Worm (Caenorhabditis elegans) whole organism, mixed stage, embryonic: ENCODE data around the gene prdx-6.

ENCODE experiments used
- M03D4.4 ChIP-seq: sonication (generic microtip); optimal IDR thresholded peaks from 2 replicates; lab custom pipeline; 2017; ENCODE audit warnings: mild to moderate bottlenecking, missing genetic modification characterization, missing compliant biosample characterization
- blmp-1 ChIP-seq: fragments of 150-350 bp; optimal IDR thresholded peaks from 2 replicates; lab custom pipeline; 2014; ENCODE audit warnings: missing biosample characterization, missing genetic modification characterization
- ceh-39 ChIP-seq: fragments of 150-350 bp; optimal IDR thresholded peaks from 2 replicates; lab custom pipeline; 2014; ENCODE audit warnings: missing biosample characterization, missing genetic modification characterization
- ceh-43 ChIP-seq: fragments of 200-800 bp; sonication (Bioruptor generic); optimal IDR thresholded peaks from 2 replicates; lab custom pipeline; 2018; ENCODE audit warnings: mild to moderate bottlenecking, missing genetic modification characterization, moderate library complexity, missing compliant biosample characterization
- ces-1 ChIP-seq: fragments of 150-350 bp; optimal IDR thresholded peaks from 2 replicates; lab custom pipeline; 2014; ENCODE audit warnings: missing biosample characterization, missing genetic modification reagents, missing genetic modification characterization
- cnd-1 ChIP-seq: fragments of 200-800 bp; sonication (Bioruptor generic); optimal IDR thresholded peaks from 2 replicates; lab custom pipeline; 2018; ENCODE audit warnings: mild to moderate bottlenecking, missing genetic modification characterization, missing compliant biosample characterization
- drap-1 ChIP-seq: fragments of 200-800 bp; sonication (Bioruptor generic); optimal IDR thresholded peaks from 3 replicates; lab custom pipeline; 2018; ENCODE audit warnings: mild to moderate bottlenecking, missing genetic modification characterization, missing compliant biosample characterization
- elt-1 ChIP-seq: sonication (generic microtip); optimal IDR thresholded peaks from 2 replicates; lab custom pipeline; 2017; ENCODE audit warnings: missing genetic modification characterization, mild to moderate bottlenecking, missing compliant biosample characterization, antibody characterized with exemption, moderate library complexity, borderline replicate concordance; ENCODE audit not compliant: insufficient read depth
- elt-3 ChIP-seq: fragments of 150-350 bp; optimal IDR thresholded peaks from 2 replicates; lab custom pipeline; 2014; ENCODE audit warnings: missing biosample characterization, missing genetic modification characterization
- flh-1 ChIP-seq: fragments of 200-800 bp; sonication (Bioruptor generic); optimal IDR thresholded peaks from 2 replicates; lab custom pipeline; 2018; ENCODE audit warnings: mild to moderate bottlenecking, missing genetic modification characterization, moderate library complexity, missing compliant biosample characterization
- hlh-1 ChIP-seq: fragments of 150-350 bp; optimal IDR thresholded peaks from 2 replicates; lab custom pipeline; 2014; ENCODE audit warnings: missing biosample characterization, missing genetic modification reagents, missing genetic modification characterization
- lin-13 ChIP-seq: fragments of 150-350 bp; optimal IDR thresholded peaks from 2 replicates; lab custom pipeline; 2014; ENCODE audit warnings: missing biosample characterization, missing genetic modification characterization
- lin-32 ChIP-seq: fragments of 200-800 bp; sonication (Bioruptor generic); optimal IDR thresholded peaks from 2 replicates; lab custom pipeline; 2018; ENCODE audit warnings: mild to moderate bottlenecking, missing genetic modification characterization, missing compliant biosample characterization
- lsy-2 ChIP-seq: fragments of 150-350 bp; optimal IDR thresholded peaks from 2 replicates; lab custom pipeline; 2014; ENCODE audit warnings: missing biosample characterization, missing genetic modification characterization
- mab-5 ChIP-seq: fragments of 150-350 bp; optimal IDR thresholded peaks from 2 replicates; lab custom pipeline; 2014; ENCODE audit warnings: missing biosample characterization, missing genetic modification characterization
- mep-1 ChIP-seq: fragments of 150-350 bp; optimal IDR thresholded peaks from 2 replicates; lab custom pipeline; 2017; ENCODE audit warnings: missing biosample characterization, missing genetic modification reagents, missing genetic modification characterization, inconsistent platforms
- nhr-2 ChIP-seq: fragments of 150-350 bp; optimal IDR thresholded peaks from 2 replicates; lab custom pipeline; 2014; ENCODE audit warnings: missing biosample characterization, missing genetic modification characterization
- nhr-237 ChIP-seq: fragments of 150-350 bp; optimal IDR thresholded peaks from 2 replicates; lab custom pipeline; 2014; ENCODE audit warnings: missing biosample characterization, missing genetic modification characterization
- nhr-28 ChIP-seq: fragments of 150-350 bp; optimal IDR thresholded peaks from 2 replicates; lab custom pipeline; 2014; ENCODE audit warnings: missing biosample characterization, missing genetic modification characterization
- nhr-76 ChIP-seq: sonication (generic microtip); optimal IDR thresholded peaks from 2 replicates; lab custom pipeline; 2017; ENCODE audit warnings: missing biosample characterization, missing genetic modification characterization
- pha-4 ChIP-seq: fragments of 150-350 bp; optimal IDR thresholded peaks from 2 replicates; lab custom pipeline; 2018; ENCODE audit warnings: missing biosample characterization, missing genetic modification reagents, missing genetic modification characterization
- sem-2 ChIP-seq: fragments of 200-800 bp; sonication (Bioruptor generic); optimal IDR thresholded peaks from 2 replicates; lab custom pipeline; 2018; ENCODE audit warnings: mild to moderate bottlenecking, missing genetic modification characterization, missing compliant biosample characterization
- unc-120 ChIP-seq: sonication (generic microtip); optimal IDR thresholded peaks from 2 replicates; lab custom pipeline; 2017; ENCODE audit warnings: missing genetic modification characterization, missing compliant biosample characterization; ENCODE audit not compliant: poor library complexity, severe bottlenecking
- unc-39 ChIP-seq: fragments of 150-350 bp; optimal IDR thresholded peaks from 2 replicates; lab custom pipeline; 2014; ENCODE audit warnings: missing biosample characterization, missing genetic modification characterization
- unc-62 ChIP-seq: fragments of 150-350 bp; optimal IDR thresholded peaks from 2 replicates; lab custom pipeline; 2014; ENCODE audit warnings: missing biosample characterization, missing genetic modification reagents, missing genetic modification characterization
- zip-8 ChIP-seq: fragments of 150-350 bp; optimal IDR thresholded peaks from 2 replicates; lab custom pipeline; 2014; ENCODE audit warnings: missing biosample characterization, missing genetic modification characterization
- ztf-11 ChIP-seq: fragments of 150-350 bp; optimal IDR thresholded peaks from 2 replicates; lab custom pipeline; 2014; ENCODE audit warnings: missing biosample characterization, missing genetic modification characterization

prdx-6 gene

ce11 chrIV:244278-244677 lies 25.9 kb downstream of the prdx-6 start:
- TF ChIP-seq zip-8: peak; percentile 86
- TF ChIP-seq sem-2 (GFP tag; lab: Kevin White, UChicago): no peak
- no peak for TF ChIP-seq blmp-1 (tag; lab: Kevin White, UChicago)
- no peak for TF ChIP-seq ces-1 (GFP tag; lab: Kevin White, UChicago)

ce11 chrIV:244843-245242 lies 26.5 kb downstream of the prdx-6 start, which contains the start of gene aass-1:
aass-1 (plus strand) TSS chrIV:245143.
- no peak for TF ChIP-seq elt-3 (tag; lab: Kevin White, UChicago)

ce11 chrIV:247494-247893 lies 29.1 kb downstream of the prdx-6 start:
- TF ChIP-seq elt-3 (tag; lab: Kevin White, UChicago) (peak; percentile 7), unc-120 (tag; lab: Kevin White, UChicago) (no peak), cnd-1 (tag; lab: Kevin White, UChicago) (no peak), pha-4 (tag; lab: Kevin White, UChicago) (no peak), nhr-237 (tag; lab: Kevin White, UChicago) (no peak)
- TF ChIP-seq, all 35 proteins: peak for 1

ce11 chrIV:252454-252853 lies 34.1 kb downstream of the prdx-6 start, which contains the start of gene grl-19:
grl-19 (minus strand) TSS chrIV:252554.
- no peak for TF ChIP-seq nhr-237 (tag; lab: Kevin White, UChicago)

- TF ChIP-seq ceh-39 (peak; percentile 74), pha-4 (tag; lab: Kevin White, UChicago) (peak; percentile 78), nhr-28 (no peak), mep-1 (peak; percentile 95), unc-120 (tag; lab: Kevin White, UChicago) (peak; percentile 8), cnd-1 (tag; lab: Kevin White, UChicago) (peak; percentile 9), M03D4.4 (no peak), lsy-2 (tag; lab: Kevin White, UChicago) (peak; percentile 87), lin-32 (GFP tag; lab: Kevin White, UChicago) (no peak), ztf-11 (tag; lab: Kevin White, UChicago) (no peak), unc-62 (GFP tag; lab: Kevin White, UChicago) (peak; percentile 59), ces-1 (GFP tag; lab: Kevin White, UChicago) (peak; percentile 72), lin-13 (tag; lab: Kevin White, UChicago) (peak; percentile 89), nhr-237 (tag; lab: Kevin White, UChicago) (peak; percentile 83), nhr-2 (tag; lab: Kevin White, UChicago) (peak; percentile 10), mab-5 (tag; lab: Kevin White, UChicago) (no peak), hlh-1 (tag; lab: Kevin White, UChicago) (peak; percentile 36), nhr-76 (tag; lab: Kevin White, UChicago) (no peak)
- TF ChIP-seq, all 35 proteins: peak for 12
Observed at ce11 chrIV:255379-255857, 37.1 kb downstream of the prdx-6 start, which contains the start of gene rcat-1. rcat-1 (minus strand) TSS chrIV:255429.

ce11 chrIV:257095-257494 lies 38.7 kb downstream of the prdx-6 start, which contains the start of gene R02D3.8:
R02D3.8 (minus strand) TSS chrIV:257203.
- peak; percentile 4 for TF ChIP-seq ces-1 (GFP tag; lab: Kevin White, UChicago)
- no peak for TF ChIP-seq M03D4.4

- TF ChIP-seq flh-1 (no peak), pha-4 (tag; lab: Kevin White, UChicago) (no peak)
Observed at ce11 chrIV:258362-258761, 40.0 kb downstream of the prdx-6 start.

- TF ChIP-seq nhr-2 (tag; lab: Kevin White, UChicago): no peak
- no peak for TF ChIP-seq lsy-2 (tag; lab: Kevin White, UChicago)
- TF ChIP-seq elt-1 (tag; lab: Kevin White, UChicago): no peak
- no peak for TF ChIP-seq unc-39 (tag; lab: Kevin White, UChicago)
- no peak for TF ChIP-seq ceh-43 (GFP tag; lab: Kevin White, UChicago)
- no peak for TF ChIP-seq drap-1
- no peak for TF ChIP-seq ceh-39
Observed at ce11 chrIV:259142-259541, 40.8 kb downstream of the prdx-6 start, which contains the start of gene dpy-9. dpy-9 (minus strand) TSS chrIV:259204.
